Worm (Caenorhabditis elegans) whole organism, L3 larva: Measurements from ENCODE around the gene C38D4.10.

Experiments
- nhr-76 ChIP-seq: fragments of 150-350 bp; sonication (generic microtip); optimal IDR thresholded peaks from 5 replicates; lab custom pipeline; 2014; ENCODE audit warnings: missing biosample characterization, missing genetic modification characterization
- unc-39 ChIP-seq: sonication (generic microtip); optimal IDR thresholded peaks from 4 replicates; lab custom pipeline; 2017; ENCODE audit warnings: missing biosample characterization, missing genetic modification characterization

- TF ChIP-seq unc-39 (tag; lab: Kevin White, UChicago), result no peak
- no peak for TF ChIP-seq nhr-76 (tag; lab: Kevin White, UChicago)
Measured at ce11 chrIII:4748109-4748508, 34.2 kb upstream of the C38D4.10 start, which contains the start of gene col-89.
